Fruit fly (Drosophila melanogaster) whole organism, adult: ENCODE measurements around the gene CG31266.

Source experiments
- CG11617 ChIP-seq: fragments of 200-800 bp; sonication (Bioruptor generic); optimal IDR thresholded peaks from 2 replicates; lab custom pipeline; 2017; ENCODE audit warnings: mild to moderate bottlenecking, missing biosample characterization, missing genetic modification reagents, missing genetic modification characterization
- CG5204 ChIP-seq: fragments of 200-800 bp; sonication (Bioruptor generic); optimal IDR thresholded peaks from 2 replicates; lab custom pipeline; 2016; ENCODE audit warnings: missing biosample characterization, missing genetic modification characterization
- CG7101 ChIP-seq: fragments of 200-800 bp; sonication (Bioruptor generic); optimal IDR thresholded peaks from 2 replicates; lab custom pipeline; 2018; ENCODE audit warnings: missing biosample characterization, mild to moderate bottlenecking, missing genetic modification characterization, moderate library complexity
- cic ChIP-seq: fragments of 200-800 bp; sonication (Bioruptor generic); optimal IDR thresholded peaks from 2 replicates; lab custom pipeline; 2017; ENCODE audit warnings: missing biosample characterization, mild to moderate bottlenecking, missing genetic modification characterization, moderate library complexity

- TF ChIP-seq cic (GFP tag; lab: Kevin White, UChicago) (no peak), CG11617 (GFP tag; lab: Kevin White, UChicago) (no peak), CG7101 (tag; lab: Kevin White, UChicago) (no peak), CG5204 (no peak)
These were observed 45.7 kb downstream of the CG31266 start for dm6 chr3R:17178140-17178539.
